Fruit fly (Drosophila melanogaster) whole organism, embryonic: ENCODE data around the gene CG10793.
A peak's percentile ranks its signal among the peaks of the same experiment; 100 is the strongest.

Experiments used
- Adf1 ChIP-seq: fragments of 200-800 bp; sonication (Bioruptor generic); IDR thresholded peaks from 2 replicates; pipeline ENCODE4 v1.3.6; 2022; ENCODE audit warnings: missing biosample characterization, missing genetic modification characterization
- Atf6 ChIP-seq: fragments of 200-800 bp; sonication (Bioruptor generic); IDR thresholded peaks from 2 replicates; pipeline ENCODE4 v1.3.6; 2022; ENCODE audit warnings: missing biosample characterization, missing genetic modification characterization
- Bgb ChIP-seq: fragments of 200-800 bp; sonication (Bioruptor generic); IDR thresholded peaks from 2 replicates; pipeline ENCODE4 v1.3.6; 2022; ENCODE audit warnings: missing biosample characterization, missing genetic modification characterization; ENCODE audit not compliant: partially characterized antibody
- CG10209 ChIP-seq: fragments of 200-800 bp; sonication (Bioruptor generic); optimal IDR thresholded peaks from 3 replicates; lab custom pipeline; 2017; ENCODE audit warnings: missing biosample characterization, mild to moderate bottlenecking, missing genetic modification characterization, missing genetic modification reagents
- CG11085 ChIP-seq: fragments of 200-800 bp; sonication (Bioruptor generic); IDR thresholded peaks from 2 replicates; pipeline ENCODE4 v1.3.6; 2022; ENCODE audit warnings: missing biosample characterization, missing genetic modification characterization
- CG12219 ChIP-seq: fragments of 200-800 bp; sonication (Bioruptor generic); optimal IDR thresholded peaks from 3 replicates; lab custom pipeline; 2018; ENCODE audit warnings: missing biosample characterization, mild to moderate bottlenecking, missing genetic modification characterization
- CG13287 ChIP-seq: fragments of 200-800 bp; sonication (Bioruptor generic); IDR thresholded peaks from 2 replicates; pipeline ENCODE4 v1.3.6; 2022; ENCODE audit warnings: missing biosample characterization, missing genetic modification characterization; ENCODE audit not compliant: partially characterized antibody
- CG14441 ChIP-seq: fragments of 200-800 bp; sonication (Bioruptor generic); IDR thresholded peaks from 2 replicates; pipeline ENCODE4 v1.3.6; 2022; ENCODE audit warnings: missing biosample characterization, missing genetic modification characterization
- CG15269 ChIP-seq: fragments of 200-800 bp; sonication (Bioruptor generic); optimal IDR thresholded peaks from 2 replicates; lab custom pipeline; 2018; ENCODE audit warnings: missing biosample characterization, mild to moderate bottlenecking, missing genetic modification characterization, moderate library complexity
- CG1792 ChIP-seq: fragments of 200-800 bp; sonication (Bioruptor generic); optimal IDR thresholded peaks from 2 replicates; lab custom pipeline; 2016; ENCODE audit warnings: missing biosample characterization, missing genetic modification characterization
- CG31441 ChIP-seq: fragments of 200-800 bp; sonication (Bioruptor generic); IDR thresholded peaks from 2 replicates; pipeline ENCODE4 v1.3.6; 2022; ENCODE audit warnings: missing biosample characterization, missing genetic modification characterization
- CG3407 ChIP-seq: fragments of 200-800 bp; sonication (Bioruptor generic); optimal IDR thresholded peaks from 2 replicates; lab custom pipeline; 2018; ENCODE audit warnings: missing biosample characterization, mild to moderate bottlenecking, missing genetic modification characterization
- CG34376 ChIP-seq: fragments of 200-800 bp; sonication (Bioruptor generic); optimal IDR thresholded peaks from 2 replicates; lab custom pipeline; 2018; ENCODE audit warnings: missing biosample characterization, mild to moderate bottlenecking, missing genetic modification characterization
- CG3726 ChIP-seq: fragments of 200-800 bp; sonication (Bioruptor generic); IDR thresholded peaks from 3 replicates; pipeline ENCODE4, ENCODE4 v1.3.6; 2022; ENCODE audit warnings: missing biosample characterization, missing genetic modification characterization
- CG6813 ChIP-seq: fragments of 200-800 bp; sonication (Bioruptor generic); optimal IDR thresholded peaks from 2 replicates; lab custom pipeline; 2017; ENCODE audit warnings: missing biosample characterization, missing genetic modification characterization, mild to moderate bottlenecking, moderate library complexity, missing genetic modification reagents
- CG7556 ChIP-seq: fragments of 200-800 bp; sonication (Bioruptor generic); optimal IDR thresholded peaks from 2 replicates; lab custom pipeline; 2017; ENCODE audit warnings: missing biosample characterization, mild to moderate bottlenecking, missing genetic modification characterization
- CG7839 ChIP-seq: fragments of 200-800 bp; sonication (Bioruptor generic); optimal IDR thresholded peaks from 3 replicates; lab custom pipeline; 2018; ENCODE audit warnings: missing biosample characterization, mild to moderate bottlenecking, missing genetic modification characterization, moderate library complexity
- CG8089 ChIP-seq: fragments of 200-800 bp; sonication (Bioruptor generic); optimal IDR thresholded peaks from 3 replicates; lab custom pipeline; 2016; ENCODE audit warnings: missing biosample characterization, missing genetic modification characterization
- CG9817 ChIP-seq: fragments of 200-800 bp; sonication (Bioruptor generic); optimal IDR thresholded peaks from 2 replicates; lab custom pipeline; 2018; ENCODE audit warnings: missing biosample characterization, mild to moderate bottlenecking, missing genetic modification characterization, moderate library complexity
- Dad ChIP-seq: fragments of 200-800 bp; sonication (Bioruptor generic); optimal IDR thresholded peaks from 3 replicates; lab custom pipeline; 2016; ENCODE audit warnings: missing biosample characterization, missing genetic modification characterization
- Dek ChIP-seq: fragments of 200-800 bp; sonication (Bioruptor generic); optimal IDR thresholded peaks from 3 replicates; lab custom pipeline; 2019; ENCODE audit warnings: missing biosample characterization, mild to moderate bottlenecking, missing genetic modification characterization, moderate library complexity
- Gsc ChIP-seq: fragments of 200-800 bp; sonication (Bioruptor generic); IDR thresholded peaks from 2 replicates; pipeline ENCODE4 v1.3.6; 2022; ENCODE audit warnings: missing biosample characterization, missing genetic modification characterization
- Gug ChIP-seq: fragments of 200-800 bp; sonication (Bioruptor generic); IDR thresholded peaks from 4 replicates; pipeline ENCODE4 v1.3.6; 2022; ENCODE audit warnings: missing biosample characterization, missing genetic modification characterization
- H15 ChIP-seq: fragments of 200-800 bp; sonication (Bioruptor generic); IDR thresholded peaks from 3 replicates; pipeline ENCODE4 v1.3.6; 2022; ENCODE audit warnings: missing biosample characterization, missing genetic modification characterization
- H2.0 ChIP-seq: fragments of 200-800 bp; sonication (Bioruptor generic); IDR thresholded peaks from 2 replicates; pipeline ENCODE4 v1.3.6; 2022; ENCODE audit warnings: missing biosample characterization, missing genetic modification characterization
- Hand ChIP-seq: fragments of 200-800 bp; sonication (Bioruptor generic); optimal IDR thresholded peaks from 2 replicates; lab custom pipeline; 2017; ENCODE audit warnings: mild to moderate bottlenecking, missing biosample characterization, missing genetic modification reagents, missing genetic modification characterization
- Neu2 ChIP-seq: fragments of 200-800 bp; sonication (Bioruptor generic); optimal IDR thresholded peaks from 3 replicates; lab custom pipeline; 2016; ENCODE audit warnings: missing biosample characterization, missing genetic modification characterization, borderline replicate concordance
- Optix ChIP-seq: fragments of 200-800 bp; sonication (Bioruptor generic); IDR thresholded peaks from 3 replicates; pipeline ENCODE4 v1.3.6; 2022; ENCODE audit warnings: missing biosample characterization, missing genetic modification characterization
- Pdp1 ChIP-seq, 2 experiments: fragments of 200-800 bp; sonication (Bioruptor generic); optimal IDR thresholded peaks; 3 replicates each; lab custom pipeline; 2016; ENCODE audit warnings: missing biosample characterization in 2 of 2, missing genetic modification characterization in 2 of 2, mild to moderate bottlenecking in 1 of 2, moderate library complexity in 1 of 2
- Scr ChIP-seq: fragments of 200-800 bp; sonication (Bioruptor generic); IDR thresholded peaks from 2 replicates; pipeline ENCODE4 v1.3.6; 2022; ENCODE audit warnings: missing biosample characterization, missing genetic modification characterization; ENCODE audit not compliant: partially characterized antibody
- Ssrp ChIP-seq: fragments of 200-800 bp; sonication (Bioruptor generic); optimal IDR thresholded peaks from 2 replicates; lab custom pipeline; 2018; ENCODE audit warnings: missing biosample characterization, mild to moderate bottlenecking, missing genetic modification characterization, moderate library complexity
- Usf ChIP-seq: fragments of 200-800 bp; sonication (Bioruptor generic); optimal IDR thresholded peaks from 2 replicates; lab custom pipeline; 2017; ENCODE audit warnings: missing genotype, missing biosample characterization, missing genetic modification characterization
- YL-1 ChIP-seq: fragments of 200-800 bp; sonication (Bioruptor generic); optimal IDR thresholded peaks from 3 replicates; lab custom pipeline; 2017; ENCODE audit warnings: missing biosample characterization, mild to moderate bottlenecking, missing genetic modification characterization
- amos ChIP-seq: fragments of 200-800 bp; sonication (Bioruptor generic); IDR thresholded peaks from 2 replicates; pipeline ENCODE4 v1.3.6; 2022; ENCODE audit warnings: missing biosample characterization, missing genetic modification characterization; ENCODE audit not compliant: partially characterized antibody
- ara ChIP-seq: fragments of 200-800 bp; sonication (Bioruptor generic); IDR thresholded peaks from 2 replicates; pipeline ENCODE4 v1.3.6; 2022; ENCODE audit warnings: missing biosample characterization, missing genetic modification characterization
- bsh ChIP-seq, 2 experiments: fragments of 200-800 bp; sonication (Bioruptor generic); optimal IDR thresholded peaks; 2 replicates each; lab custom pipeline; 2017 to 2018; ENCODE audit warnings: mild to moderate bottlenecking in 2 of 2, missing biosample characterization in 2 of 2, missing genetic modification characterization in 2 of 2, moderate library complexity in 1 of 2
- cas ChIP-seq: fragments of 200-800 bp; sonication (Bioruptor generic); IDR thresholded peaks from 2 replicates; pipeline ENCODE4 v1.3.6; 2022; ENCODE audit warnings: missing biosample characterization, missing genetic modification characterization
- chif ChIP-seq, 2 experiments: fragments of 200-800 bp; sonication (Bioruptor generic); optimal IDR thresholded peaks; 3 replicates each; lab custom pipeline; 2016; ENCODE audit warnings: missing biosample characterization in 2 of 2, missing genetic modification characterization in 2 of 2
- disco-r ChIP-seq: fragments of 200-800 bp; sonication (Bioruptor generic); optimal IDR thresholded peaks from 2 replicates; lab custom pipeline; 2016; ENCODE audit warnings: missing biosample characterization, missing genetic modification characterization
- ewg ChIP-seq: fragments of 200-800 bp; sonication (Bioruptor generic); optimal IDR thresholded peaks from 3 replicates; lab custom pipeline; 2017; ENCODE audit warnings: mild to moderate bottlenecking, missing biosample characterization, missing genetic modification reagents, missing genetic modification characterization
- hb ChIP-seq: fragments of 200-800 bp; sonication (Bioruptor generic); IDR thresholded peaks from 3 replicates; pipeline ENCODE4 v1.3.6; 2022; ENCODE audit warnings: missing biosample characterization, missing genetic modification characterization; ENCODE audit not compliant: partially characterized antibody
- org-1 ChIP-seq: fragments of 200-800 bp; sonication (Bioruptor generic); optimal IDR thresholded peaks from 2 replicates; lab custom pipeline; 2017; ENCODE audit warnings: missing biosample characterization, missing genetic modification characterization
- prd ChIP-seq, 3 experiments: fragments of >200 bp in 2 of 3; fragments of 200-800 bp in 1 of 3; sonication (Bioruptor generic) in 1 of 3; optimal IDR thresholded peaks in 2 of 3; IDR thresholded peaks in 1 of 3; 2 replicates in 2 of 3; 3 replicates in 1 of 3; pipeline versions ENCODE4 v1.3.6 to Lab custom; 2017 to 2022; ENCODE audit warnings: missing biosample characterization in 1 of 3, missing genetic modification characterization in 1 of 3
- psq ChIP-seq: fragments of 200-800 bp; sonication (Bioruptor generic); optimal IDR thresholded peaks from 2 replicates; lab custom pipeline; 2017; ENCODE audit warnings: missing biosample characterization, missing genetic modification characterization
- vvl ChIP-seq: fragments of 200-800 bp; sonication (Bioruptor generic); IDR thresholded peaks from 2 replicates; pipeline ENCODE4 v1.3.6; 2022; ENCODE audit warnings: missing biosample characterization, missing genetic modification characterization
- zf30C ChIP-seq: fragments of 200-800 bp; sonication (Bioruptor generic); optimal IDR thresholded peaks from 3 replicates; lab custom pipeline; 2018; ENCODE audit warnings: missing biosample characterization, mild to moderate bottlenecking, missing genetic modification characterization

The CG10793 gene

dm6 chrX:3288909-3289706, 27.1 kb downstream of the CG10793 start (continued):
- TF ChIP-seq psq (GFP tag; lab: Kevin White, UChicago) (no peak), CG7556 (GFP tag; lab: Kevin White, UChicago) (peak; percentile 60), CG7839 (tag; lab: Kevin White, UChicago) (peak; percentile 52), H15 (GFP tag; lab: Robert Waterston, UW) (0 out of 3 replicates have a peak, but pooled peaks have one; percentile 6), Usf (peak; percentile 4), chif (GFP tag; optimal IDR thresholded peaks at IDR 0.05; lab: Kevin White, UChicago) (peak in 1 of 2 experiments; percentile 19), Gsc (GFP tag; lab: Robert Waterston, UW) (no peak), Dad (GFP tag; lab: Kevin White, UChicago) (no peak), org-1 (GFP tag; lab: Kevin White, UChicago) (peak; percentile 39), CG9817 (tag; lab: Kevin White, UChicago) (peak; percentile 13), CG11085 (GFP tag; lab: Robert Waterston, UW) (0 out of 2 replicates have a peak, but pooled peaks have one; percentile 13), Ssrp (peak; percentile 43), ewg (peak; percentile 68), cas (GFP tag; lab: Robert Waterston, UW) (no peak), CG15269 (tag; lab: Kevin White, UChicago) (peak; percentile 46), Gug (GFP tag; lab: Robert Waterston, UW) (peak; percentile 33; the same call in 1 of the 4 replicates), Adf1 (GFP tag; lab: Robert Waterston, UW) (peak; percentile 91), H2.0 (0 out of 2 replicates have a peak, but pooled peaks have one; percentile 25), YL-1 (no peak), CG3726 (0 out of 3 replicates have a peak, but pooled peaks have one; percentile 46), CG1792 (GFP tag; lab: Kevin White, UChicago) (no peak), CG6813 (no peak), disco-r (GFP tag; lab: Kevin White, UChicago) (no peak), CG12219 (peak; percentile 18), CG10209 (GFP tag; lab: Kevin White, UChicago) (peak; percentile 4), Neu2 (GFP tag; lab: Kevin White, UChicago) (no peak), CG31441 (peak; percentile 41), amos (no peak), Bgb (GFP tag; lab: Robert Waterston, UW) (peak; percentile 52; the same call in 1 of the 2 replicates), ara (peak; percentile 58; the same call in 1 of the 2 replicates), hb (GFP tag; lab: Robert Waterston, UW) (no peak), Scr (GFP tag; lab: Robert Waterston, UW) (no peak), Pdp1 (GFP tag; optimal IDR thresholded peaks at IDR 0.05; lab: Kevin White, UChicago) (no peak), CG3407 (GFP tag; lab: Kevin White, UChicago) (peak; percentile 7), Atf6 (GFP tag; lab: Robert Waterston, UW) (peak; percentile 38; the same call in 1 of the 2 replicates), CG13287 (GFP tag; lab: Robert Waterston, UW) (0 out of 2 replicates have a peak, but pooled peaks have one; percentile 9), CG14441 (GFP tag; lab: Robert Waterston, UW) (peak; percentile 46; the same call in 1 of the 2 replicates), CG8089 (GFP tag; lab: Kevin White, UChicago) (no peak), vvl (peak; percentile 41), bsh (GFP tag; optimal IDR thresholded peaks at IDR 0.05; lab: Kevin White, UChicago) (peak; percentile 20 to 42), Hand (GFP tag; lab: Kevin White, UChicago) (no peak), Dek (peak; percentile 14), zf30C (GFP tag; lab: Kevin White, UChicago) (peak; percentile 68), Optix (GFP tag; lab: Robert Waterston, UW) (0 out of 3 replicates have a peak, but pooled peaks have one; percentile 38), prd (optimal IDR thresholded peaks at IDR 0.05; lab: Kevin White, UChicago) (no peak), prd (GFP tag; IDR thresholded peaks at IDR 0.05; lab: Robert Waterston, UW) (peak; percentile 52), CG34376 (GFP tag; lab: Kevin White, UChicago) (no peak)
